Worm (Caenorhabditis elegans) whole organism, L2 larva: ENCODE data around the gene T12G3.4.

Experiments used
- C34F6.9 ChIP-seq: fragments of 150-350 bp; optimal IDR thresholded peaks from 2 replicates; lab custom pipeline; 2014; ENCODE audit warnings: missing biosample characterization, missing genetic modification characterization
- F13H6.1 ChIP-seq: sonication (generic microtip); optimal IDR thresholded peaks from 2 replicates; lab custom pipeline; 2016; ENCODE audit warnings: missing genetic modification characterization, missing compliant biosample characterization
- R02D3.7 ChIP-seq: fragments of 150-350 bp; optimal IDR thresholded peaks from 2 replicates; lab custom pipeline; 2014; ENCODE audit warnings: missing biosample characterization, missing genetic modification characterization
- Y55F3AM.14 ChIP-seq: fragments of 200-800 bp; sonication (Bioruptor generic); optimal IDR thresholded peaks from 2 replicates; lab custom pipeline; 2018; ENCODE audit warnings: mild to moderate bottlenecking, missing genetic modification characterization, missing compliant biosample characterization
- ZK546.5 ChIP-seq: sonication (generic microtip); optimal IDR thresholded peaks from 2 replicates; lab custom pipeline; 2017; ENCODE audit warnings: missing biosample characterization, missing genetic modification characterization
- alr-1 ChIP-seq: fragments of 150-350 bp; optimal IDR thresholded peaks from 2 replicates; lab custom pipeline; 2014; ENCODE audit warnings: missing biosample characterization, missing genetic modification characterization
- aly-2 ChIP-seq: fragments of 150-350 bp; optimal IDR thresholded peaks from 2 replicates; lab custom pipeline; 2014; ENCODE audit warnings: missing biosample characterization, missing genetic modification characterization
- ama-1 ChIP-seq: fragments of 150-350 bp; optimal IDR thresholded peaks from 2 replicates; lab custom pipeline; 2018; ENCODE audit warnings: inconsistent platforms
- blmp-1 ChIP-seq: sonication (generic microtip); optimal IDR thresholded peaks from 2 replicates; lab custom pipeline; 2017; ENCODE audit warnings: missing genetic modification characterization, mild to moderate bottlenecking, missing compliant biosample characterization, antibody characterized with exemption, moderate library complexity; ENCODE audit not compliant: insufficient read depth
- ceh-16 ChIP-seq: fragments of 150-350 bp; optimal IDR thresholded peaks from 2 replicates; lab custom pipeline; 2014; ENCODE audit warnings: missing biosample characterization, missing genetic modification characterization
- crh-2 ChIP-seq: sonication (generic microtip); optimal IDR thresholded peaks from 2 replicates; lab custom pipeline; 2017; ENCODE audit warnings: missing biosample characterization, missing genetic modification characterization
- egl-27 ChIP-seq: sonication (generic microtip); optimal IDR thresholded peaks from 3 replicates; lab custom pipeline; 2017; ENCODE audit warnings: missing biosample characterization, missing genetic modification reagents, missing genetic modification characterization
- elt-1 ChIP-seq: fragments of 150-350 bp; optimal IDR thresholded peaks from 2 replicates; lab custom pipeline; 2014; ENCODE audit warnings: missing biosample characterization, missing genetic modification characterization
- elt-3 ChIP-seq: sonication (generic microtip); optimal IDR thresholded peaks from 2 replicates; lab custom pipeline; 2017; ENCODE audit warnings: missing biosample characterization, missing genetic modification characterization
- fos-1 ChIP-seq: fragments of 150-350 bp; optimal IDR thresholded peaks from 2 replicates; lab custom pipeline; 2014; ENCODE audit warnings: missing biosample characterization, missing genetic modification characterization
- lin-11 ChIP-seq: fragments of 150-350 bp; sonication (generic microtip); optimal IDR thresholded peaks from 2 replicates; lab custom pipeline; 2014; ENCODE audit warnings: missing biosample characterization, missing genetic modification characterization, inconsistent platforms, mixed read lengths
- lin-13 ChIP-seq: fragments of 150-350 bp; optimal IDR thresholded peaks from 2 replicates; lab custom pipeline; 2014; ENCODE audit warnings: missing biosample characterization, missing genetic modification reagents, missing genetic modification characterization
- lsy-2 ChIP-seq, 2 experiments: fragments of 150-350 bp in 1 of 2; sonication (generic microtip) in 1 of 2; optimal IDR thresholded peaks; 2 replicates each; lab custom pipeline; 2014 to 2017; ENCODE audit warnings: missing biosample characterization in 2 of 2, missing genetic modification characterization in 2 of 2
- mbf-1 ChIP-seq: sonication (generic microtip); optimal IDR thresholded peaks from 2 replicates; lab custom pipeline; 2017; ENCODE audit warnings: missing biosample characterization, missing genetic modification characterization
- nhr-10 ChIP-seq: sonication (generic microtip); optimal IDR thresholded peaks from 2 replicates; lab custom pipeline; 2017; ENCODE audit warnings: missing biosample characterization, missing genetic modification characterization
- nhr-11 ChIP-seq: fragments of 150-350 bp; optimal IDR thresholded peaks from 2 replicates; lab custom pipeline; 2014; ENCODE audit warnings: missing biosample characterization, missing genetic modification characterization
- nhr-12 ChIP-seq: fragments of 150-350 bp; optimal IDR thresholded peaks from 2 replicates; lab custom pipeline; 2014; ENCODE audit warnings: missing biosample characterization, missing genetic modification characterization
- nhr-129 ChIP-seq: fragments of 150-350 bp; optimal IDR thresholded peaks from 2 replicates; lab custom pipeline; 2014; ENCODE audit warnings: missing biosample characterization, missing genetic modification characterization
- nhr-21 ChIP-seq: fragments of 150-350 bp; optimal IDR thresholded peaks from 2 replicates; lab custom pipeline; 2014; ENCODE audit warnings: missing biosample characterization, missing genetic modification characterization
- nhr-23 ChIP-seq: fragments of 150-350 bp; optimal IDR thresholded peaks from 2 replicates; lab custom pipeline; 2014; ENCODE audit warnings: missing biosample characterization, missing genetic modification reagents, missing genetic modification characterization
- nhr-25 ChIP-seq: fragments of 150-350 bp; sonication (generic microtip); optimal IDR thresholded peaks from 3 replicates; lab custom pipeline; 2014; ENCODE audit warnings: missing biosample characterization, missing genetic modification characterization
- nhr-6 ChIP-seq: fragments of 150-350 bp; optimal IDR thresholded peaks from 2 replicates; lab custom pipeline; 2014; ENCODE audit warnings: missing biosample characterization, missing genetic modification characterization
- sem-4 ChIP-seq: fragments of 150-350 bp; optimal IDR thresholded peaks from 2 replicates; lab custom pipeline; 2014; ENCODE audit warnings: missing biosample characterization, missing genetic modification reagents, missing genetic modification characterization
- sma-3 ChIP-seq: sonication (generic microtip); optimal IDR thresholded peaks from 2 replicates; lab custom pipeline; 2016; ENCODE audit warnings: missing genetic modification reagents, missing genetic modification characterization, missing compliant biosample characterization
- sma-9 ChIP-seq, 2 experiments: fragments of 150-350 bp in 1 of 2; sonication (generic microtip) in 1 of 2; optimal IDR thresholded peaks; 2 replicates each; lab custom pipeline; 2014 to 2016; ENCODE audit warnings: missing genetic modification characterization in 2 of 2, mild to moderate bottlenecking in 1 of 2, missing biosample characterization in 1 of 2, missing compliant biosample characterization in 1 of 2, missing genetic modification reagents in 1 of 2, moderate library complexity in 1 of 2
- snpc-4 ChIP-seq: fragments of 150-350 bp; optimal IDR thresholded peaks from 2 replicates; lab custom pipeline; 2014; ENCODE audit warnings: missing biosample characterization, missing genetic modification characterization
- unc-39 ChIP-seq: fragments of 150-350 bp; optimal IDR thresholded peaks from 2 replicates; lab custom pipeline; 2014; ENCODE audit warnings: missing biosample characterization, missing genetic modification characterization
- unc-55 ChIP-seq: fragments of 150-350 bp; sonication (generic microtip); optimal IDR thresholded peaks from 3 replicates; lab custom pipeline; 2014; ENCODE audit warnings: missing biosample characterization, missing genetic modification reagents, missing genetic modification characterization
- unc-62 ChIP-seq: fragments of 150-350 bp; optimal IDR thresholded peaks from 2 replicates; lab custom pipeline; 2014; ENCODE audit warnings: missing biosample characterization, missing genetic modification reagents, missing genetic modification characterization
- ztf-1 ChIP-seq: fragments of 200-800 bp; sonication (Bioruptor generic); conservative IDR thresholded peaks from 2 replicates; pipeline ENCODE4 v1.3.6; 2022; ENCODE audit warnings: missing genetic modification characterization, missing compliant biosample characterization
- ztf-4 ChIP-seq: fragments of 150-350 bp; optimal IDR thresholded peaks from 2 replicates; lab custom pipeline; 2014; ENCODE audit warnings: missing biosample characterization, missing genetic modification characterization

The T12G3.4 gene

ce11 chrIV:12088898-12089297, 40.8 kb downstream of the T12G3.4 start:
- no peak for TF ChIP-seq nhr-6
- no peak for TF ChIP-seq ztf-4 (tag; lab: Kevin White, UChicago)
- no peak for TF ChIP-seq unc-62 (GFP tag; lab: Kevin White, UChicago)
- peak in 1 of 2 experiments; percentile 48 for TF ChIP-seq lsy-2 (tag; optimal IDR thresholded peaks at IDR 0.05; lab: Kevin White, UChicago)
- peak; percentile 32 for TF ChIP-seq nhr-25
- peak; percentile 80 for TF ChIP-seq crh-2
- peak; percentile 75 for TF ChIP-seq unc-55 (GFP tag; lab: Kevin White, UChicago)
- TF ChIP-seq snpc-4 = no peak
- no peak for TF ChIP-seq ztf-1 (GFP tag; lab: Robert Waterston, UW)
- TF ChIP-seq ZK546.5 = no peak
- TF ChIP-seq blmp-1 (tag; lab: Kevin White, UChicago) = peak; percentile 65
- TF ChIP-seq ama-1 (lab: Kevin White, UChicago) = no peak
- TF ChIP-seq alr-1 = no peak
- peak; percentile 0 for TF ChIP-seq Y55F3AM.14 (GFP tag; lab: Kevin White, UChicago)
- no peak for TF ChIP-seq nhr-10
- peak; percentile 61 for TF ChIP-seq C34F6.9 (tag; lab: Kevin White, UChicago)
- no peak for TF ChIP-seq ceh-16 (tag; lab: Kevin White, UChicago)
- TF ChIP-seq sem-4 (tag; lab: Kevin White, UChicago) = peak; percentile 13
- peak; percentile 15 for TF ChIP-seq lin-13 (GFP tag; lab: Kevin White, UChicago)
- no peak for TF ChIP-seq unc-39
- no peak for TF ChIP-seq nhr-23 (tag; lab: Kevin White, UChicago)
- TF ChIP-seq nhr-129 (tag; lab: Kevin White, UChicago) = peak; percentile 94
- TF ChIP-seq aly-2 (tag; lab: Kevin White, UChicago) = no peak
- no peak for TF ChIP-seq nhr-11 (tag; lab: Kevin White, UChicago)
- no peak for TF ChIP-seq nhr-21
- TF ChIP-seq sma-3 (GFP tag; lab: Kevin White, UChicago) = no peak

- TF ChIP-seq snpc-4 (no peak), lin-11 (tag; lab: Kevin White, UChicago) (no peak), crh-2 (no peak), fos-1 (tag; lab: Kevin White, UChicago) (no peak), nhr-129 (tag; lab: Kevin White, UChicago) (no peak), unc-55 (GFP tag; lab: Kevin White, UChicago) (no peak), nhr-23 (tag; lab: Kevin White, UChicago) (no peak), unc-39 (no peak), nhr-25 (no peak), alr-1 (no peak), egl-27 (tag; lab: Kevin White, UChicago) (no peak), sem-4 (tag; lab: Kevin White, UChicago) (no peak)
Measured at ce11 chrIV:12089551-12089950, 41.5 kb downstream of the T12G3.4 start, which contains the start of gene F11A10.6. Gene F11A10.6, minus strand, starts transcription at chrIV:12089651.

ce11 chrIV:12092113-12092512, 44.1 kb downstream of the T12G3.4 start, which contains the start of gene mig-32:
Gene mig-32, minus strand, starts transcription at chrIV:12092213.
- no peak for TF ChIP-seq lin-13 (GFP tag; lab: Kevin White, UChicago)
- TF ChIP-seq snpc-4 = no peak
- TF ChIP-seq F13H6.1 (tag; lab: Kevin White, UChicago) = no peak
- TF ChIP-seq ceh-16 (tag; lab: Kevin White, UChicago) = no peak
- no peak for TF ChIP-seq crh-2
- no peak for TF ChIP-seq nhr-25
- TF ChIP-seq unc-39 = no peak
- no peak for TF ChIP-seq unc-62 (GFP tag; lab: Kevin White, UChicago)
- no peak for TF ChIP-seq elt-1
- no peak for TF ChIP-seq nhr-129 (tag; lab: Kevin White, UChicago)
- TF ChIP-seq unc-55 (GFP tag; lab: Kevin White, UChicago) = no peak
- no peak for TF ChIP-seq nhr-12 (tag; lab: Kevin White, UChicago)
- TF ChIP-seq C34F6.9 (tag; lab: Kevin White, UChicago) = no peak
- no peak for TF ChIP-seq sma-9 (GFP tag; optimal IDR thresholded peaks at IDR 0.05; lab: Kevin White, UChicago)
- no peak for TF ChIP-seq sma-9 (tag; optimal IDR thresholded peaks at IDR 0.05; lab: Kevin White, UChicago)
- no peak for TF ChIP-seq fos-1 (tag; lab: Kevin White, UChicago)
- TF ChIP-seq lin-11 (tag; lab: Kevin White, UChicago) = no peak
- TF ChIP-seq elt-3 (tag; lab: Kevin White, UChicago) = no peak
- TF ChIP-seq mbf-1 = no peak
- TF ChIP-seq nhr-11 (tag; lab: Kevin White, UChicago) = no peak
- no peak for TF ChIP-seq nhr-21

- TF ChIP-seq R02D3.7 (tag; lab: Kevin White, UChicago) = no peak
- peak in 1 of 2 experiments; percentile 72 for TF ChIP-seq lsy-2 (tag; optimal IDR thresholded peaks at IDR 0.05; lab: Kevin White, UChicago)
- peak; percentile 20 for TF ChIP-seq unc-55 (GFP tag; lab: Kevin White, UChicago)
- TF ChIP-seq nhr-21 = no peak
Measured at ce11 chrIV:12093384-12093783, 45.3 kb downstream of the T12G3.4 start, which contains the start of gene cpsf-4. Gene cpsf-4, minus strand, starts transcription at chrIV:12093445.
